Fruit fly (Drosophila melanogaster): Measurements from ENCODE around the gene CG44362.

Gene CG44362

dm6 chr3L:11381126-11381940 lies 16.0 kb upstream of the CG44362 start:
- TF ChIP-seq dsf (GFP tag; optimal IDR thresholded peaks at IDR 0.05; ENCODE audit: borderline replicate concordance), result no peak
- no peak for TF ChIP-seq sage (GFP tag; optimal IDR thresholded peaks at IDR 0.05)
- no peak for TF ChIP-seq jim (GFP tag; optimal IDR thresholded peaks at IDR 0.05)
- TF ChIP-seq foxo (GFP tag; optimal IDR thresholded peaks at IDR 0.05), result peak in 1 of 2 experiments; percentile 20
- TF ChIP-seq Hnf4 (GFP tag; optimal IDR thresholded peaks at IDR 0.05), result no peak
- no peak for TF ChIP-seq Dfd (GFP tag; optimal IDR thresholded peaks at IDR 0.05)
- TF ChIP-seq Myc (optimal IDR thresholded peaks at IDR 0.05), result peak; percentile 86
- peak; percentile 25 for TF ChIP-seq psq (GFP tag; optimal IDR thresholded peaks at IDR 0.05)
- TF ChIP-seq lola (GFP tag; optimal IDR thresholded peaks at IDR 0.05), result no peak
- TF ChIP-seq HLH106 (tag; optimal IDR thresholded peaks at IDR 0.05), result no peak
- TF ChIP-seq Abd-B (GFP tag; optimal IDR thresholded peaks at IDR 0.05), result no peak
- TF ChIP-seq Sp1 (GFP tag; optimal IDR thresholded peaks at IDR 0.05), result peak; percentile 10
- TF ChIP-seq CG9705 (GFP tag; optimal IDR thresholded peaks at IDR 0.05), result peak; percentile 11
- no peak for TF ChIP-seq Jra (GFP tag; optimal IDR thresholded peaks at IDR 0.05)
- TF ChIP-seq GATAd (GFP tag; optimal IDR thresholded peaks at IDR 0.05), result no peak
- TF ChIP-seq CG32264 (GFP tag; optimal IDR thresholded peaks at IDR 0.05), result no peak
- no peak for TF ChIP-seq br (GFP tag; optimal IDR thresholded peaks at IDR 0.05)
- no peak for TF ChIP-seq rgr (GFP tag; optimal IDR thresholded peaks at IDR 0.05)
- no peak for TF ChIP-seq Dif (GFP tag; optimal IDR thresholded peaks at IDR 0.05; ENCODE audit: partially characterized antibody)
- peak; percentile 6 for TF ChIP-seq fru (GFP tag; optimal IDR thresholded peaks at IDR 0.05)
- TF ChIP-seq ey (GFP tag; optimal IDR thresholded peaks at IDR 0.05), result no peak
- no peak for TF ChIP-seq Hr83 (GFP tag; optimal IDR thresholded peaks at IDR 0.05; ENCODE audit: poor library complexity, severe bottlenecking)
- no peak for TF ChIP-seq Rel (GFP tag; optimal IDR thresholded peaks at IDR 0.05)
- TF ChIP-seq Rel (tag; optimal IDR thresholded peaks at IDR 0.05), result no peak
- no peak for TF ChIP-seq tai (GFP tag; optimal IDR thresholded peaks at IDR 0.05)
- TF ChIP-seq sv (GFP tag; optimal IDR thresholded peaks at IDR 0.05), result no peak
- TF ChIP-seq OdsH (GFP tag; optimal IDR thresholded peaks at IDR 0.05), result no peak
- no peak for TF ChIP-seq brk (GFP tag; optimal IDR thresholded peaks at IDR 0.05)
- no peak for TF ChIP-seq usp (GFP tag; optimal IDR thresholded peaks at IDR 0.05)
- TF ChIP-seq Mio (GFP tag; optimal IDR thresholded peaks at IDR 0.05), result no peak
- peak; percentile 13 for TF ChIP-seq h (GFP tag; optimal IDR thresholded peaks at IDR 0.05)
- peak; percentile 6 for TF ChIP-seq dmrt93B (GFP tag; optimal IDR thresholded peaks at IDR 0.05)
- no peak for TF ChIP-seq pan (optimal IDR thresholded peaks at IDR 0.05)
- TF ChIP-seq woc (GFP tag; optimal IDR thresholded peaks at IDR 0.05), result peak; percentile 86
- no peak for TF ChIP-seq Vsx2 (GFP tag; optimal IDR thresholded peaks at IDR 0.05; ENCODE audit: partially characterized antibody)
- no peak for TF ChIP-seq Hr78 (GFP tag; optimal IDR thresholded peaks at IDR 0.05)
- no peak for TF ChIP-seq CrebA (GFP tag; optimal IDR thresholded peaks at IDR 0.05; ENCODE audit: borderline replicate concordance)
- no peak for TF ChIP-seq N (GFP tag; optimal IDR thresholded peaks at IDR 0.05)
- no peak for TF ChIP-seq dl (GFP tag; optimal IDR thresholded peaks at IDR 0.05; ENCODE audit: insufficient read depth in 1 of 2, partially characterized antibody in 2 of 2)

- TF ChIP-seq Dif (GFP tag; optimal IDR thresholded peaks at IDR 0.05; ENCODE audit: partially characterized antibody), result peak; percentile 21
- TF ChIP-seq Hr78 (GFP tag; optimal IDR thresholded peaks at IDR 0.05), result no peak
- peak; percentile 52 for TF ChIP-seq br (GFP tag; optimal IDR thresholded peaks at IDR 0.05)
- TF ChIP-seq CG9705 (GFP tag; optimal IDR thresholded peaks at IDR 0.05), result no peak
- TF ChIP-seq brk (GFP tag; optimal IDR thresholded peaks at IDR 0.05), result no peak
- TF ChIP-seq Sp1 (GFP tag; optimal IDR thresholded peaks at IDR 0.05), result peak; percentile 9
- TF ChIP-seq foxo (GFP tag; optimal IDR thresholded peaks at IDR 0.05), result peak in 1 of 2 experiments; percentile 64
- TF ChIP-seq dmrt93B (GFP tag; optimal IDR thresholded peaks at IDR 0.05), result no peak
- peak; percentile 13 for TF ChIP-seq Hnf4 (GFP tag; optimal IDR thresholded peaks at IDR 0.05)
- no peak for TF ChIP-seq sv (GFP tag; optimal IDR thresholded peaks at IDR 0.05)
- peak; percentile 43 for TF ChIP-seq sage (GFP tag; optimal IDR thresholded peaks at IDR 0.05)
- TF ChIP-seq CG32264 (GFP tag; optimal IDR thresholded peaks at IDR 0.05), result no peak
- TF ChIP-seq Mio (GFP tag; optimal IDR thresholded peaks at IDR 0.05), result no peak
- TF ChIP-seq OdsH (GFP tag; optimal IDR thresholded peaks at IDR 0.05), result peak; percentile 57
- TF ChIP-seq psq (GFP tag; optimal IDR thresholded peaks at IDR 0.05), result peak; percentile 52
- TF ChIP-seq tai (GFP tag; optimal IDR thresholded peaks at IDR 0.05), result no peak
- no peak for TF ChIP-seq pan (optimal IDR thresholded peaks at IDR 0.05)
- TF ChIP-seq fru (GFP tag; optimal IDR thresholded peaks at IDR 0.05), result peak; percentile 41
- no peak for TF ChIP-seq Myc (optimal IDR thresholded peaks at IDR 0.05)
- TF ChIP-seq HLH106 (tag; optimal IDR thresholded peaks at IDR 0.05), result peak; percentile 52
- TF ChIP-seq dl (GFP tag; optimal IDR thresholded peaks at IDR 0.05; ENCODE audit: insufficient read depth in 1 of 2, partially characterized antibody in 2 of 2), result no peak
- peak; percentile 1 for TF ChIP-seq Vsx2 (GFP tag; optimal IDR thresholded peaks at IDR 0.05; ENCODE audit: partially characterized antibody)
- peak; percentile 56 for TF ChIP-seq rgr (GFP tag; optimal IDR thresholded peaks at IDR 0.05)
- no peak for TF ChIP-seq GATAd (GFP tag; optimal IDR thresholded peaks at IDR 0.05)
- TF ChIP-seq ey (GFP tag; optimal IDR thresholded peaks at IDR 0.05), result peak; percentile 51
- TF ChIP-seq N (GFP tag; optimal IDR thresholded peaks at IDR 0.05), result no peak
- TF ChIP-seq Rel (GFP tag; optimal IDR thresholded peaks at IDR 0.05), result no peak
- TF ChIP-seq Rel (tag; optimal IDR thresholded peaks at IDR 0.05), result peak; percentile 8
- peak; percentile 45 for TF ChIP-seq h (GFP tag; optimal IDR thresholded peaks at IDR 0.05)
- no peak for TF ChIP-seq Dfd (GFP tag; optimal IDR thresholded peaks at IDR 0.05)
- TF ChIP-seq Hr83 (GFP tag; optimal IDR thresholded peaks at IDR 0.05; ENCODE audit: poor library complexity, severe bottlenecking), result no peak
- no peak for TF ChIP-seq dsf (GFP tag; optimal IDR thresholded peaks at IDR 0.05; ENCODE audit: borderline replicate concordance)
Measured at dm6 chr3L:11381941-11382747, 15.2 kb upstream of the CG44362 start.

Data from whole organism, wandering third instar larva.